Worm (Caenorhabditis elegans) whole organism, L4 larva: ENCODE data around the gene klo-1.

Experiments used
- aly-2 ChIP-seq: sonication (generic microtip); optimal IDR thresholded peaks from 2 replicates; lab custom pipeline; 2018; ENCODE audit warnings: missing biosample characterization, missing genetic modification characterization
- ama-1 ChIP-seq: fragments of 150-350 bp; optimal IDR thresholded peaks from 2 replicates; lab custom pipeline; 2014; ENCODE audit warnings: inconsistent platforms, mixed read lengths
- ceh-28 ChIP-seq: fragments of 150-350 bp; optimal IDR thresholded peaks from 2 replicates; lab custom pipeline; 2014; ENCODE audit warnings: missing biosample characterization, missing genetic modification reagents, missing genetic modification characterization
- gei-8 ChIP-seq: fragments of 200-800 bp; sonication (Bioruptor generic); optimal IDR thresholded peaks from 2 replicates; lab custom pipeline; 2018; ENCODE audit warnings: mild to moderate bottlenecking, missing genetic modification characterization, missing compliant biosample characterization
- lin-39 ChIP-seq: fragments of 150-350 bp; optimal IDR thresholded peaks from 2 replicates; lab custom pipeline; 2014; ENCODE audit warnings: missing biosample characterization, missing genetic modification reagents, missing genetic modification characterization
- unc-62 ChIP-seq, 3 experiments: fragments of 150-350 bp in 1 of 3; sonication (generic microtip); optimal IDR thresholded peaks in 2 of 3; peaks in 1 of 3; 1 replicate in 1 of 3; 2 replicates in 2 of 3; lab custom pipeline; 2014 to 2017; ENCODE audit warnings: missing biosample characterization in 3 of 3, missing genetic modification characterization in 3 of 3, missing genetic modification reagents in 3 of 3, missing genotype in 1 of 3

DNA sequence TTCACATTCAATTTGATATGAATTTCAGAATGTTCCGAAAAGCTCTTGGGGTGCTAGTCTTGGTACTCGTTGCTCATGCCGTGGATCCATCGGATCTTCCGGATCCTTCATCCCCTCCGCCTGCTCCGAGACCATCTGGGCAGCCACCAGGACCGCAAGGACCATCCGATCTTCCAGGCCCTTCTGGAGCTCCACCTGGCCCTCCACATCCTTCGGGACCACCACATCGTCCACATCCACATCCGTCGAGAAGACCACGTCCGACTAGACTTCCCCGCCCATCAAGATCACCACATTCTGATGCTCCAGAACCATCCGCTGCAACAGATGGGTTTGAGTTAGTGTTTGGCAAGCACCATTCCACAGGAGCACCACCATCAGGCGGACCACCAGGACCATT, 13.4 kb downstream of the klo-1 start, which contains the start of gene clx-1:
- no peak for TF ChIP-seq ama-1 (lab: Kevin White, UChicago)
- TF ChIP-seq ceh-28 (tag; lab: Kevin White, UChicago), result no peak
- TF ChIP-seq aly-2 (tag; lab: Kevin White, UChicago), result no peak
- TF ChIP-seq gei-8 (GFP tag; lab: Kevin White, UChicago), result no peak
- no peak for TF ChIP-seq unc-62 (GFP tag; optimal IDR thresholded peaks at IDR 0.05 in 1 of 2; lab: Kevin White, UChicago)
- no peak for TF ChIP-seq unc-62 (tag; optimal IDR thresholded peaks at IDR 0.05; lab: Kevin White, UChicago)
- no peak for TF ChIP-seq lin-39 (tag; lab: Kevin White, UChicago)
